Worm (Caenorhabditis elegans) whole organism, L3 larva: ENCODE results near the gene str-96.
"Not testable (repeated sequence)": the region's sequence is repeated elsewhere in the genome, so short reads cannot be mapped to it uniquely, and the experiment has no call there.

ENCODE experiments used
- lsy-12 ChIP-seq: sonication (generic microtip); optimal IDR thresholded peaks from 2 replicates; lab custom pipeline; 2016; ENCODE audit warnings: mild to moderate bottlenecking, missing genetic modification characterization, missing compliant biosample characterization
- mdl-1 ChIP-seq: fragments of 150-350 bp; optimal IDR thresholded peaks from 2 replicates; lab custom pipeline; 2014; ENCODE audit warnings: missing biosample characterization, missing genetic modification characterization
- nfya-1 ChIP-seq: sonication (generic microtip); optimal IDR thresholded peaks from 2 replicates; lab custom pipeline; 2017; ENCODE audit warnings: missing genetic modification characterization, mild to moderate bottlenecking, missing compliant biosample characterization, antibody characterized with exemption, moderate library complexity; ENCODE audit not compliant: insufficient read depth
- nhr-67 ChIP-seq: fragments of 150-350 bp; optimal IDR thresholded peaks from 2 replicates; lab custom pipeline; 2014; ENCODE audit warnings: missing biosample characterization, missing genetic modification characterization
- nhr-77 ChIP-seq: fragments of 150-350 bp; optimal IDR thresholded peaks from 2 replicates; lab custom pipeline; 2014; ENCODE audit warnings: missing biosample characterization, missing genetic modification characterization
- pqm-1 ChIP-seq: fragments of 150-350 bp; optimal IDR thresholded peaks from 2 replicates; lab custom pipeline; 2017; ENCODE audit warnings: missing biosample characterization, missing genetic modification characterization, inconsistent platforms
- zag-1 ChIP-seq: fragments of 150-350 bp; optimal IDR thresholded peaks from 2 replicates; lab custom pipeline; 2014; ENCODE audit warnings: missing biosample characterization, missing genetic modification characterization

str-96 gene

ce11 chrV:15250304-15250703 is 43.5 kb downstream of the str-96 start, which contains the start of gene srd-28:
Gene srd-28, plus strand, starts transcription at chrV:15250604.
- TF ChIP-seq nfya-1; nhr-77 (tag; lab: Kevin White, UChicago); nhr-67 (tag; lab: Kevin White, UChicago): not testable (repeated sequence)

- TF ChIP-seq lsy-12 (tag; lab: Kevin White, UChicago), result no peak
- TF ChIP-seq mdl-1 (tag; lab: Kevin White, UChicago), result no peak
- no peak for TF ChIP-seq pqm-1
- TF ChIP-seq zag-1, result no peak
These were observed 49.3 kb downstream of the str-96 start, which contains the start of gene kin-30 for ce11 chrV:15244456-15244855. Gene kin-30, plus strand, starts transcription at chrV:15244756.
